Fruit fly (Drosophila melanogaster) S2 (cell line): ENCODE data around the gene Tsf1.

ENCODE experiments used
- CG8478 ChIP-seq: fragments of >200 bp; optimal IDR thresholded peaks from 2 replicates; lab custom pipeline; 2018
- CTCF ChIP-seq, 2 experiments: fragments of >200 bp; optimal IDR thresholded peaks; 2 replicates each; lab custom pipeline; 2018

DNA sequence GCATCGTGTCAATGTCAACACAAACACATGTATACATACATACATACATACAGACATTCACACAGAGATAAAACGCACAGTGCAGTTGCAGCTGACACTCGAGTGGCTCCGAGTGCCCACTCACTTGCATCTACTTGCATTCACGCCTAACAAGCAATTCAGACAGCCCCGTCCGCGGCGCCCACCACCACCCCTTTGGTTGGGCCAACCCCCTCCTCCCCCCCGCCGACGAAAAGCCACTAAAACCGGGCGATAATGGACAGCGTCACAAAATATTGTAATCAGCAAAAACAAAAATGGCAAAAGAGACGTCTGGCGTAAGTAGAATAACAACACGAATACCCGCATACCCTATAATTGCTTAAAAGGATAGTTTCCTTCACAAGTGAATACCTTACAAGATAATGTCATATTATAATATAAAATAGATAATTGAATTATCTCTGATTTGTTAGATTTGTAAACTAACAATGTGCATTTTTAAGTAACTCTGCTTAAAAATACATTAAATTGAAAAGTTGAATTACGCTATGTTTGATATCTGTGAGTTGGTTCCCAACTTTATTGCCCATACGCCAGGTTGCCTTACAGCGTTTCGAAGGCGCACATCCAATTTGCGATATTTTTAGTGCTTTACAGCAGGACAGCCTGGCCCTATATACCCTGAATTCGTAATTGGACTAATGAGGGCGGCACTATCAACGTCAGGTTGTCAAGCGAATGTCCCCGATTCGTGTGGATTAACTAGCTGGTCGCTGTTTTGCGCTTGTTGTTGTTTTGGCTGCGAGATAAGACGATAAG, 19.9 kb downstream of the Tsf1 start:
- TF ChIP-seq CG8478 (lab: Kevin White, UChicago): no peak
- TF ChIP-seq CTCF (optimal IDR thresholded peaks at IDR 0.05; lab: Kevin White, UChicago): no peak
